Worm (Caenorhabditis elegans): ENCODE results near the gene aat-8.

DNA sequence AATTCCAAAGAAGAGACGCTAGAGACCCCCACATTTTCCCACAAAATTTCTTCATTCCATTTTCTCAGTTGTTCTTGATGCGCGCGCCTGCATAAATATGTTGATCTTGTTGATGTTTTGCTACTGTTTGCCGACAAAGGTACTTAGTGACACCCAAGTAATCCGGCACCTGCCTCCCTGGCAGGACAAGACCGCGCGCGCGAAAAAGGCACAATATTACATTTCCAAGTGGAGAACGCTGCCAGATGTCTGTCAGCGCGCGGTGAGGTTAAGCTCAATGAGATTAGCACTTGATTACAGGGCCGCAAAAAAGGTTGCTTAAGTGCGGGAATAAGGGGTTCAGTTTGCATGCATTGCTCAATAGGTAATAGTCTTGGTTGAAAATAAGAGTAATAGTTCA is 23.2 kb downstream of the aat-8 start:
- no peak for TF ChIP-seq ama-1 (optimal IDR thresholded peaks at IDR 0.05)
- peak; percentile 47 for TF ChIP-seq ceh-36 (tag; optimal IDR thresholded peaks at IDR 0.05)
- no peak for TF ChIP-seq tra-4 (tag; optimal IDR thresholded peaks at IDR 0.05)

All from whole organism, early embryonic.